Worm (Caenorhabditis elegans) whole organism, L4 larva: ENCODE data around the gene cosa-1.

Source experiments
- D1046.2 ChIP-seq: fragments of 200-800 bp; sonication (Bioruptor generic); IDR thresholded peaks from 2 replicates; pipeline ENCODE4 v1.3.6; 2022; ENCODE audit warnings: missing genetic modification characterization, missing compliant biosample characterization
- F10B5.3 ChIP-seq: sonication (generic microtip); optimal IDR thresholded peaks from 2 replicates; lab custom pipeline; 2016; ENCODE audit warnings: mild to moderate bottlenecking, missing genetic modification characterization, missing compliant biosample characterization
- F37D6.2 ChIP-seq: sonication (generic microtip); optimal IDR thresholded peaks from 2 replicates; lab custom pipeline; 2016; ENCODE audit warnings: mild to moderate bottlenecking, missing genetic modification characterization, missing compliant biosample characterization
- F44E2.7 ChIP-seq: fragments of 200-800 bp; sonication (Bioruptor generic); IDR thresholded peaks from 2 replicates; pipeline ENCODE4 v2.1.2; 2022; ENCODE audit warnings: missing genetic modification characterization, missing compliant biosample characterization
- R02D3.7 ChIP-seq: fragments of 150-350 bp; sonication (generic microtip); optimal IDR thresholded peaks from 3 replicates; lab custom pipeline; 2014; ENCODE audit warnings: missing biosample characterization, missing genetic modification characterization
- T20F7.1 ChIP-seq: fragments of 200-800 bp; sonication (Bioruptor generic); optimal IDR thresholded peaks from 2 replicates; lab custom pipeline; 2018; ENCODE audit warnings: mild to moderate bottlenecking, missing genetic modification characterization, missing compliant biosample characterization
- Y5F2A.4 ChIP-seq: fragments of 200-800 bp; sonication (Bioruptor generic); optimal IDR thresholded peaks from 2 replicates; lab custom pipeline; 2018; ENCODE audit warnings: mild to moderate bottlenecking, missing genetic modification characterization, missing compliant biosample characterization
- Y75B8A.6 ChIP-seq: fragments of 200-800 bp; sonication (Bioruptor generic); IDR thresholded peaks from 2 replicates; pipeline ENCODE4 v1.3.6; 2022; ENCODE audit warnings: missing genetic modification reagents, missing genetic modification characterization, missing compliant biosample characterization
- ZK337.2 ChIP-seq: fragments of 200-800 bp; sonication (Bioruptor generic); IDR thresholded peaks from 2 replicates; pipeline ENCODE4 v1.3.6; 2022; ENCODE audit warnings: missing genetic modification reagents, missing genetic modification characterization, missing compliant biosample characterization
- aly-2 ChIP-seq: sonication (generic microtip); optimal IDR thresholded peaks from 2 replicates; lab custom pipeline; 2018; ENCODE audit warnings: missing biosample characterization, missing genetic modification characterization
- ama-1 ChIP-seq: fragments of 150-350 bp; optimal IDR thresholded peaks from 2 replicates; lab custom pipeline; 2014; ENCODE audit warnings: inconsistent platforms, mixed read lengths
- ceh-20 ChIP-seq: fragments of 200-800 bp; sonication (Bioruptor generic); IDR thresholded peaks from 2 replicates; pipeline ENCODE4 v1.3.6; 2022; ENCODE audit warnings: missing genetic modification reagents, missing genetic modification characterization, missing compliant biosample characterization
- ceh-44 ChIP-seq: fragments of 200-800 bp; sonication (Bioruptor generic); IDR thresholded peaks from 2 replicates; pipeline ENCODE4 v1.3.6; 2022; ENCODE audit warnings: missing genetic modification reagents, missing genetic modification characterization, missing compliant biosample characterization
- ceh-62 ChIP-seq: sonication (generic microtip); optimal IDR thresholded peaks from 2 replicates; lab custom pipeline; 2017; ENCODE audit warnings: missing biosample characterization, missing genetic modification characterization
- ceh-82 ChIP-seq: sonication (generic microtip); optimal IDR thresholded peaks from 2 replicates; lab custom pipeline; 2017; ENCODE audit warnings: missing biosample characterization, missing genetic modification characterization
- cey-2 ChIP-seq: sonication (generic microtip); optimal IDR thresholded peaks from 3 replicates; lab custom pipeline; 2017; ENCODE audit warnings: missing genetic modification characterization, mild to moderate bottlenecking, missing compliant biosample characterization, antibody characterized with exemption, borderline replicate concordance; ENCODE audit not compliant: insufficient read depth
- daf-12 ChIP-seq: fragments of 150-350 bp; optimal IDR thresholded peaks from 2 replicates; lab custom pipeline; 2014; ENCODE audit warnings: missing biosample characterization, missing genetic modification reagents, missing genetic modification characterization
- daf-19 ChIP-seq: fragments of 200-800 bp; sonication (Bioruptor generic); conservative IDR thresholded peaks from 2 replicates; pipeline ENCODE4 v1.3.6; 2022; ENCODE audit warnings: missing genetic modification characterization, missing compliant biosample characterization
- dmd-8 ChIP-seq: fragments of 200-800 bp; sonication (Bioruptor generic); IDR thresholded peaks from 2 replicates; pipeline ENCODE4 v1.3.6; 2022; ENCODE audit warnings: missing genetic modification characterization, missing compliant biosample characterization
- dpl-1 ChIP-seq: fragments of 150-350 bp; optimal IDR thresholded peaks from 2 replicates; lab custom pipeline; 2014; ENCODE audit warnings: missing biosample characterization, missing genetic modification reagents, missing genetic modification characterization
- duxl-1 ChIP-seq: sonication (generic microtip); optimal IDR thresholded peaks from 2 replicates; lab custom pipeline; 2016; ENCODE audit warnings: mild to moderate bottlenecking, missing genetic modification characterization, moderate library complexity, missing compliant biosample characterization; ENCODE audit not compliant: poor library complexity
- dve-1 ChIP-seq: sonication (generic microtip); optimal IDR thresholded peaks from 2 replicates; lab custom pipeline; 2017; ENCODE audit warnings: antibody characterized with exemption, mild to moderate bottlenecking, missing genetic modification characterization, missing compliant biosample characterization; ENCODE audit not compliant: insufficient read depth
- gei-8 ChIP-seq: fragments of 200-800 bp; sonication (Bioruptor generic); optimal IDR thresholded peaks from 2 replicates; lab custom pipeline; 2018; ENCODE audit warnings: mild to moderate bottlenecking, missing genetic modification characterization, missing compliant biosample characterization
- hlh-30 ChIP-seq: sonication (generic microtip); optimal IDR thresholded peaks from 2 replicates; lab custom pipeline; 2017; ENCODE audit warnings: antibody characterized with exemption, mild to moderate bottlenecking, missing genetic modification characterization, missing compliant biosample characterization; ENCODE audit not compliant: insufficient read depth
- hmg-1.1 ChIP-seq: fragments of 200-800 bp; sonication (Bioruptor generic); IDR thresholded peaks from 2 replicates; pipeline ENCODE4 v1.3.6; 2022; ENCODE audit warnings: missing genetic modification reagents, missing genetic modification characterization, missing compliant biosample characterization
- lin-1 ChIP-seq: fragments of 200-800 bp; sonication (Bioruptor generic); IDR thresholded peaks from 2 replicates; pipeline ENCODE4 v1.3.6; 2022; ENCODE audit warnings: missing genetic modification reagents, missing genetic modification characterization, missing compliant biosample characterization
- lin-13 ChIP-seq: fragments of 150-350 bp; optimal IDR thresholded peaks from 2 replicates; lab custom pipeline; 2014; ENCODE audit warnings: missing biosample characterization, missing genetic modification reagents, missing genetic modification characterization
- lin-15B ChIP-seq: fragments of 150-350 bp; sonication (generic microtip); optimal IDR thresholded peaks from 3 replicates; lab custom pipeline; 2014; ENCODE audit warnings: missing biosample characterization, missing genetic modification characterization
- lin-29 ChIP-seq: fragments of 200-800 bp; sonication (Bioruptor generic); IDR thresholded peaks from 2 replicates; pipeline ENCODE4 v1.3.6; 2022; ENCODE audit warnings: missing genetic modification reagents, missing genetic modification characterization, missing compliant biosample characterization
- madf-5 ChIP-seq, 2 experiments: fragments of 200-800 bp; sonication (Bioruptor generic); IDR thresholded peaks; 2 replicates each; pipeline ENCODE4 v1.3.6; 2022; ENCODE audit warnings: missing compliant biosample characterization in 2 of 2, missing genetic modification characterization in 2 of 2
- mdt-29 ChIP-seq: fragments of 200-800 bp; sonication (Bioruptor generic); IDR thresholded peaks from 2 replicates; pipeline ENCODE4 v1.3.6; 2022; ENCODE audit warnings: missing genetic modification reagents, missing genetic modification characterization, missing compliant biosample characterization
- mes-2 ChIP-seq: sonication (generic microtip); optimal IDR thresholded peaks from 2 replicates; lab custom pipeline; 2016; ENCODE audit warnings: missing genotype, mild to moderate bottlenecking, missing genetic modification characterization, missing compliant biosample characterization; ENCODE audit not compliant: poor library complexity, severe bottlenecking
- mxl-2 ChIP-seq: fragments of 200-800 bp; sonication (Bioruptor generic); conservative IDR thresholded peaks from 2 replicates; pipeline ENCODE4 v1.3.6; 2022; ENCODE audit warnings: missing genetic modification reagents, missing genetic modification characterization, missing compliant biosample characterization
- mxl-3 ChIP-seq: fragments of 200-800 bp; sonication (Bioruptor generic); optimal IDR thresholded peaks from 2 replicates; lab custom pipeline; 2018; ENCODE audit warnings: mild to moderate bottlenecking, missing genetic modification characterization, missing compliant biosample characterization
- nhr-10 ChIP-seq: fragments of 150-350 bp; optimal IDR thresholded peaks from 2 replicates; lab custom pipeline; 2014; ENCODE audit warnings: missing biosample characterization, missing genetic modification characterization
- nhr-111 ChIP-seq: fragments of 200-800 bp; sonication (Bioruptor generic); optimal IDR thresholded peaks from 2 replicates; lab custom pipeline; 2018; ENCODE audit warnings: mild to moderate bottlenecking, missing genetic modification characterization, missing compliant biosample characterization
- nhr-25 ChIP-seq: sonication (generic microtip); optimal IDR thresholded peaks from 2 replicates; lab custom pipeline; 2017; ENCODE audit warnings: missing genetic modification characterization, mild to moderate bottlenecking, missing compliant biosample characterization, antibody characterized with exemption, moderate library complexity, borderline replicate concordance; ENCODE audit not compliant: insufficient read depth
- nhr-41 ChIP-seq: fragments of 200-800 bp; sonication (Bioruptor generic); IDR thresholded peaks from 2 replicates; pipeline ENCODE4 v1.3.6; 2022; ENCODE audit warnings: missing genetic modification reagents, missing genetic modification characterization, missing compliant biosample characterization
- nhr-42 ChIP-seq: fragments of 200-800 bp; sonication (Bioruptor generic); IDR thresholded peaks from 2 replicates; pipeline ENCODE4 v1.3.6; 2022; ENCODE audit warnings: missing genetic modification characterization, missing compliant biosample characterization
- nhr-48 ChIP-seq: sonication (generic microtip); optimal IDR thresholded peaks from 2 replicates; lab custom pipeline; 2016; ENCODE audit warnings: mild to moderate bottlenecking, missing genetic modification characterization, missing compliant biosample characterization
- rbr-2 ChIP-seq: sonication (generic microtip); optimal IDR thresholded peaks from 2 replicates; lab custom pipeline; 2016; ENCODE audit warnings: missing genotype, missing genetic modification characterization, missing compliant biosample characterization
- sdz-12 ChIP-seq: fragments of 200-800 bp; sonication (Bioruptor generic); optimal IDR thresholded peaks from 2 replicates; lab custom pipeline; 2018; ENCODE audit warnings: mild to moderate bottlenecking, missing genetic modification characterization, missing compliant biosample characterization
- snpc-4 ChIP-seq: fragments of 150-350 bp; optimal IDR thresholded peaks from 2 replicates; lab custom pipeline; 2014; ENCODE audit warnings: missing biosample characterization, missing genetic modification characterization
- spr-3 ChIP-seq: fragments of 200-800 bp; sonication (Bioruptor generic); optimal IDR thresholded peaks from 2 replicates; lab custom pipeline; 2018; ENCODE audit warnings: mild to moderate bottlenecking, missing genetic modification characterization, missing compliant biosample characterization
- tra-1 ChIP-seq: fragments of 200-800 bp; sonication (Bioruptor generic); IDR thresholded peaks from 2 replicates; pipeline ENCODE4 v1.3.6; 2022; ENCODE audit warnings: missing genetic modification reagents, missing genetic modification characterization, missing compliant biosample characterization
- unc-130 ChIP-seq: sonication (generic microtip); optimal IDR thresholded peaks from 2 replicates; lab custom pipeline; 2016; ENCODE audit warnings: missing genetic modification reagents, missing genetic modification characterization, missing compliant biosample characterization
- vab-7 ChIP-seq: fragments of 200-800 bp; sonication (Bioruptor generic); IDR thresholded peaks from 2 replicates; pipeline ENCODE4 v1.3.6; 2022; ENCODE audit warnings: missing genetic modification reagents, missing genetic modification characterization, missing compliant biosample characterization
- zag-1 ChIP-seq: fragments of 150-350 bp; optimal IDR thresholded peaks from 2 replicates; lab custom pipeline; 2014; ENCODE audit warnings: missing biosample characterization, missing genetic modification characterization
- zfp-2 ChIP-seq: sonication (generic microtip); optimal IDR thresholded peaks from 2 replicates; lab custom pipeline; 2016; ENCODE audit warnings: mild to moderate bottlenecking, missing genetic modification characterization, missing compliant biosample characterization
- zip-11 ChIP-seq: fragments of 200-800 bp; sonication (Bioruptor generic); IDR thresholded peaks from 2 replicates; pipeline ENCODE4 v1.3.6; 2022; ENCODE audit warnings: missing genetic modification characterization, missing compliant biosample characterization
- zip-2 ChIP-seq: fragments of 150-350 bp; optimal IDR thresholded peaks from 2 replicates; lab custom pipeline; 2014; ENCODE audit warnings: missing biosample characterization, missing genetic modification characterization
- ztf-11 ChIP-seq: fragments of 150-350 bp; optimal IDR thresholded peaks from 2 replicates; lab custom pipeline; 2014; ENCODE audit warnings: missing biosample characterization, missing genetic modification characterization

Gene cosa-1

ce11 chrIII:2711527-2711926 lies 14.4 kb upstream of the cosa-1 start (continued):
- TF ChIP-seq D1046.2 (GFP tag; lab: Robert Waterston, UW) (no peak), F44E2.7 (GFP tag; lab: Robert Waterston, UW) (0 out of 2 replicates have a peak, but pooled peaks have one; percentile 12), dve-1 (tag; lab: Kevin White, UChicago) (no peak), nhr-41 (GFP tag; lab: Robert Waterston, UW) (no peak), lin-1 (GFP tag; lab: Robert Waterston, UW) (no peak), daf-19 (GFP tag; lab: Robert Waterston, UW) (no peak), Y75B8A.6 (no peak), nhr-111 (GFP tag; lab: Kevin White, UChicago) (no peak), nhr-10 (tag; lab: Kevin White, UChicago) (no peak), gei-8 (GFP tag; lab: Kevin White, UChicago) (no peak), duxl-1 (tag; lab: Kevin White, UChicago) (peak; percentile 8), zip-2 (no peak), mxl-2 (GFP tag; lab: Robert Waterston, UW) (no peak), madf-5 (GFP tag; IDR thresholded peaks at IDR 0.05; lab: Robert Waterston, UW) (no peak), rbr-2 (tag; lab: Kevin White, UChicago) (no peak), ceh-82 (tag; lab: Kevin White, UChicago) (no peak), dpl-1 (no peak), aly-2 (tag; lab: Kevin White, UChicago) (no peak), ceh-20 (GFP tag; lab: Robert Waterston, UW) (no peak), Y5F2A.4 (GFP tag; lab: Kevin White, UChicago) (no peak), F37D6.2 (tag; lab: Kevin White, UChicago) (no peak), T20F7.1 (GFP tag; lab: Kevin White, UChicago) (no peak), ama-1 (lab: Kevin White, UChicago) (no peak), mxl-3 (GFP tag; lab: Kevin White, UChicago) (no peak), mdt-29 (GFP tag; lab: Robert Waterston, UW) (no peak), ceh-44 (GFP tag; lab: Robert Waterston, UW) (no peak), nhr-48 (tag; lab: Kevin White, UChicago) (no peak), zfp-2 (tag; lab: Kevin White, UChicago) (no peak), hmg-1.1 (GFP tag; lab: Robert Waterston, UW) (no peak), zip-11 (GFP tag; lab: Robert Waterston, UW) (no peak), nhr-42 (GFP tag; lab: Robert Waterston, UW) (no peak), zag-1 (no peak), F10B5.3 (tag; lab: Kevin White, UChicago) (no peak), ztf-11 (tag; lab: Kevin White, UChicago) (no peak), lin-13 (GFP tag; lab: Kevin White, UChicago) (peak; percentile 22), cey-2 (tag; lab: Kevin White, UChicago) (no peak), hlh-30 (tag; lab: Kevin White, UChicago) (no peak), R02D3.7 (tag; lab: Kevin White, UChicago) (no peak), snpc-4 (tag; lab: Kevin White, UChicago) (no peak), lin-15B (tag; lab: Kevin White, UChicago) (no peak), lin-29 (GFP tag; lab: Robert Waterston, UW) (no peak), unc-130 (GFP tag; lab: Kevin White, UChicago) (peak; percentile 42), ceh-62 (no peak), tra-1 (no peak), ZK337.2 (GFP tag; lab: Robert Waterston, UW) (no peak), mes-2 (no peak), dmd-8 (GFP tag; lab: Robert Waterston, UW) (0 out of 2 replicates have a peak, but pooled peaks have one; percentile 61), nhr-25 (tag; lab: Kevin White, UChicago) (no peak), sdz-12 (GFP tag; lab: Kevin White, UChicago) (no peak), spr-3 (GFP tag; lab: Kevin White, UChicago) (no peak), vab-7 (peak; percentile 52; the same call in 1 of the 2 replicates), daf-12 (no peak)
